Fruit fly (Drosophila melanogaster): ENCODE data around the gene TM9SF2.

TM9SF2 gene

dm6 chr2L:20758847-20759465 lies 24.8 kb upstream of the TM9SF2 start (continued):
- peak; percentile 66 for TF ChIP-seq CG13624 (GFP tag; optimal IDR thresholded peaks at IDR 0.05)
- peak; percentile 55 for TF ChIP-seq Asciz (GFP tag; optimal IDR thresholded peaks at IDR 0.05)
- TF ChIP-seq Sox100B (GFP tag; optimal IDR thresholded peaks at IDR 0.05) = peak; percentile 50
- TF ChIP-seq peb (GFP tag; IDR thresholded peaks at IDR 0.05) = peak; percentile 44; the same call in 1 of the 2 replicates
- peak; percentile 15 for TF ChIP-seq her (GFP tag; optimal IDR thresholded peaks at IDR 0.05)
- TF ChIP-seq pfk (GFP tag; optimal IDR thresholded peaks at IDR 0.05) = no peak
- TF ChIP-seq BtbVII (GFP tag; optimal IDR thresholded peaks at IDR 0.05) = peak; percentile 67
- no peak for TF ChIP-seq CG2116 (GFP tag; optimal IDR thresholded peaks at IDR 0.05)
- peak; percentile 70 for TF ChIP-seq Ets65A (GFP tag)
- TF ChIP-seq CG6689 (GFP tag; IDR thresholded peaks at IDR 0.05) = peak; percentile 68
- TF ChIP-seq corto (GFP tag; optimal IDR thresholded peaks at IDR 0.05) = peak; percentile 37
- TF ChIP-seq rib (GFP tag; IDR thresholded peaks at IDR 0.05) = peak; percentile 66; the same call in 1 of the 2 replicates
- no peak for TF ChIP-seq sima (GFP tag; optimal IDR thresholded peaks at IDR 0.05)
- TF ChIP-seq CG5953 (GFP tag; IDR thresholded peaks at IDR 0.05) = no peak
- peak; percentile 1 for TF ChIP-seq ewg (GFP tag; optimal IDR thresholded peaks at IDR 0.05)
- TF ChIP-seq Sox102F (GFP tag; optimal IDR thresholded peaks at IDR 0.05) = peak; percentile 55
- peak; percentile 46 for TF ChIP-seq chn (GFP tag; optimal IDR thresholded peaks at IDR 0.05)
- peak; percentile 22 for TF ChIP-seq CG3407 (GFP tag; optimal IDR thresholded peaks at IDR 0.05)
- TF ChIP-seq CG12236 (GFP tag; optimal IDR thresholded peaks at IDR 0.05) = peak; percentile 11
- peak; percentile 19 for TF ChIP-seq CG5180 (GFP tag; optimal IDR thresholded peaks at IDR 0.05)
- peak; percentile 17 for TF ChIP-seq disco-r (GFP tag; optimal IDR thresholded peaks at IDR 0.05)
- TF ChIP-seq CG12104 (GFP tag; optimal IDR thresholded peaks at IDR 0.05) = peak; percentile 15
- peak; percentile 77 for TF ChIP-seq lmd (GFP tag; IDR thresholded peaks at IDR 0.05)
- TF ChIP-seq CG2712 (tag; optimal IDR thresholded peaks at IDR 0.05) = peak; percentile 82
- peak; percentile 46 for TF ChIP-seq crc (GFP tag; optimal IDR thresholded peaks at IDR 0.05)
- TF ChIP-seq CG10431 (GFP tag; optimal IDR thresholded peaks at IDR 0.05) = no peak
- peak; percentile 48 for TF ChIP-seq Vsx1 (GFP tag; optimal IDR thresholded peaks at IDR 0.05)
- TF ChIP-seq Oli (tag; optimal IDR thresholded peaks at IDR 0.05) = peak; percentile 46
- TF ChIP-seq Antp (GFP tag; optimal IDR thresholded peaks at IDR 0.05) = peak; percentile 29
- TF ChIP-seq wek (GFP tag; optimal IDR thresholded peaks at IDR 0.05) = no peak
- no peak for TF ChIP-seq bigmax (GFP tag; optimal IDR thresholded peaks at IDR 0.05)
- TF ChIP-seq Elba2 (GFP tag; optimal IDR thresholded peaks at IDR 0.05) = no peak
- no peak for TF ChIP-seq Nf-YA (GFP tag; IDR thresholded peaks at IDR 0.05)
- peak; percentile 67 for TF ChIP-seq tin (GFP tag; optimal IDR thresholded peaks at IDR 0.05)
- TF ChIP-seq tll (GFP tag; optimal IDR thresholded peaks at IDR 0.05) = no peak
- TF ChIP-seq CG1529 (GFP tag; optimal IDR thresholded peaks at IDR 0.05) = no peak
- TF ChIP-seq CG14860 (GFP tag; IDR thresholded peaks at IDR 0.05; ENCODE audit: partially characterized antibody) = no peak
- peak; percentile 72 for TF ChIP-seq lbe (GFP tag; optimal IDR thresholded peaks at IDR 0.05)
- peak; percentile 78 for TF ChIP-seq scrt (GFP tag; optimal IDR thresholded peaks at IDR 0.05)
- peak; percentile 75 for TF ChIP-seq CG6765 (GFP tag; optimal IDR thresholded peaks at IDR 0.05)
- no peak for TF ChIP-seq CG10321 (GFP tag; IDR thresholded peaks at IDR 0.05)
- peak; percentile 85 for TF ChIP-seq CG9932 (GFP tag; IDR thresholded peaks at IDR 0.05)
- peak; percentile 36 for TF ChIP-seq Ets97D (GFP tag; optimal IDR thresholded peaks at IDR 0.05)
- no peak for TF ChIP-seq Sry-β (GFP tag; optimal IDR thresholded peaks at IDR 0.05)
- TF ChIP-seq wor (GFP tag; IDR thresholded peaks at IDR 0.05) = no peak
- TF ChIP-seq CG1832 (GFP tag; optimal IDR thresholded peaks at IDR 0.05) = no peak
- TF ChIP-seq Hr39 (optimal IDR thresholded peaks at IDR 0.05) = no peak
- peak in 1 of 2 experiments; percentile 56 for TF ChIP-seq Pdp1 (GFP tag; optimal IDR thresholded peaks at IDR 0.05)
- TF ChIP-seq CG15601 (tag; optimal IDR thresholded peaks at IDR 0.05) = no peak
- no peak for TF ChIP-seq Dfd (GFP tag; optimal IDR thresholded peaks at IDR 0.05)
